Worm (Caenorhabditis elegans): ENCODE data around the gene cdc-25.3.

The cdc-25.3 gene

ce11 chrIII:8937571-8937970 lies 19.8 kb upstream of the cdc-25.3 start:
- TF ChIP-seq jun-1 (tag; optimal IDR thresholded peaks at IDR 0.05) (no peak), lin-15B (tag; optimal IDR thresholded peaks at IDR 0.05) (peak; percentile 39), lin-39 (tag; optimal IDR thresholded peaks at IDR 0.05) (peak; percentile 82), hmg-11 (tag; optimal IDR thresholded peaks at IDR 0.05) (peak; percentile 90), aly-2 (tag; optimal IDR thresholded peaks at IDR 0.05) (no peak), elt-2 (tag; optimal IDR thresholded peaks at IDR 0.05) (peak; percentile 62), nhr-43 (tag; optimal IDR thresholded peaks at IDR 0.05; ENCODE audit: poor library complexity, severe bottlenecking) (peak; percentile 72), snpc-4 (tag; optimal IDR thresholded peaks at IDR 0.05) (peak; percentile 41), tbx-2 (tag; optimal IDR thresholded peaks at IDR 0.05) (peak; percentile 67), nhr-25 (tag; optimal IDR thresholded peaks at IDR 0.05) (peak; percentile 26), skn-1 (tag; optimal IDR thresholded peaks at IDR 0.05) (peak; percentile 78), egl-27 (tag; optimal IDR thresholded peaks at IDR 0.05) (peak; percentile 20), lsy-12 (tag; optimal IDR thresholded peaks at IDR 0.05) (peak; percentile 65), ama-1 (optimal IDR thresholded peaks at IDR 0.05) (no peak), nhr-28 (tag; optimal IDR thresholded peaks at IDR 0.05) (no peak), egl-5 (tag; optimal IDR thresholded peaks at IDR 0.05) (peak; percentile 57), ceh-82 (tag; optimal IDR thresholded peaks at IDR 0.05) (peak; percentile 9), ceh-28 (tag; optimal IDR thresholded peaks at IDR 0.05) (no peak), nfya-1 (tag; optimal IDR thresholded peaks at IDR 0.05; ENCODE audit: insufficient read depth) (peak; percentile 71)

- TF ChIP-seq elt-3 (tag; optimal IDR thresholded peaks at IDR 0.05) (no peak), ama-1 (optimal IDR thresholded peaks at IDR 0.05) (no peak), fos-1 (tag; optimal IDR thresholded peaks at IDR 0.05) (no peak), ztf-4 (tag; optimal IDR thresholded peaks at IDR 0.05) (no peak), lin-15B (tag; optimal IDR thresholded peaks at IDR 0.05) (no peak), nhr-25 (tag; optimal IDR thresholded peaks at IDR 0.05) (no peak), egl-5 (tag; optimal IDR thresholded peaks at IDR 0.05) (no peak), ceh-28 (tag; optimal IDR thresholded peaks at IDR 0.05) (no peak)
Observed at ce11 chrIII:8934378-8934777, 16.6 kb upstream of the cdc-25.3 start.

- TF ChIP-seq pha-4 (tag; optimal IDR thresholded peaks at IDR 0.05) = no peak
- no peak for TF ChIP-seq nhr-43 (tag; optimal IDR thresholded peaks at IDR 0.05; ENCODE audit: poor library complexity, severe bottlenecking)
- TF ChIP-seq sea-2 (GFP tag; optimal IDR thresholded peaks at IDR 0.05) = no peak
- TF ChIP-seq lin-39 (tag; optimal IDR thresholded peaks at IDR 0.05) = peak; percentile 74
- peak; percentile 5 for TF ChIP-seq nfya-1 (tag; optimal IDR thresholded peaks at IDR 0.05; ENCODE audit: insufficient read depth)
Observed at ce11 chrIII:8933696-8934095, 16.0 kb upstream of the cdc-25.3 start.

ce11 chrIII:8929723-8930122 lies 12.0 kb upstream of the cdc-25.3 start, which contains the start of gene arrd-15:
Gene arrd-15, plus strand, starts transcription at chrIII:8930023.
- TF ChIP-seq nfya-1 (tag; optimal IDR thresholded peaks at IDR 0.05; ENCODE audit: insufficient read depth) (no peak), skn-1 (tag; optimal IDR thresholded peaks at IDR 0.05) (no peak), nhr-43 (tag; optimal IDR thresholded peaks at IDR 0.05; ENCODE audit: poor library complexity, severe bottlenecking) (no peak), fkh-2 (tag; optimal IDR thresholded peaks at IDR 0.05) (no peak), egl-27 (tag; optimal IDR thresholded peaks at IDR 0.05) (no peak), nhr-28 (tag; optimal IDR thresholded peaks at IDR 0.05) (no peak), mdl-1 (tag; optimal IDR thresholded peaks at IDR 0.05) (no peak), nhr-67 (tag; optimal IDR thresholded peaks at IDR 0.05) (no peak), lin-15B (tag; optimal IDR thresholded peaks at IDR 0.05) (no peak)

- TF ChIP-seq nhr-11 (tag; optimal IDR thresholded peaks at IDR 0.05) (no peak), nfya-1 (tag; optimal IDR thresholded peaks at IDR 0.05; ENCODE audit: insufficient read depth) (peak; percentile 28), nhr-28 (tag; optimal IDR thresholded peaks at IDR 0.05) (no peak), mdl-1 (tag; optimal IDR thresholded peaks at IDR 0.05) (peak; percentile 7)
Observed at ce11 chrIII:8926512-8926911, 8.8 kb upstream of the cdc-25.3 start.

- no peak for TF ChIP-seq ZK546.5 (tag; optimal IDR thresholded peaks at IDR 0.05)
Observed at ce11 chrIII:8925539-8925938, 7.8 kb upstream of the cdc-25.3 start.

- TF ChIP-seq ztf-11 (tag; optimal IDR thresholded peaks at IDR 0.05) = no peak
- no peak for TF ChIP-seq nhr-28 (tag; optimal IDR thresholded peaks at IDR 0.05)
- TF ChIP-seq nhr-67 (tag; optimal IDR thresholded peaks at IDR 0.05) = no peak
- TF ChIP-seq pqm-1 (tag; optimal IDR thresholded peaks at IDR 0.05) = no peak
- TF ChIP-seq lin-15B (tag; optimal IDR thresholded peaks at IDR 0.05) = no peak
- no peak for TF ChIP-seq nhr-11 (tag; optimal IDR thresholded peaks at IDR 0.05)
Observed at ce11 chrIII:8923937-8924336, 6.2 kb upstream of the cdc-25.3 start, which contains the start of gene ZK637.12. Gene ZK637.12, plus strand, starts transcription at chrIII:8924237.

Data from whole organism, L3 larva.